Worm (Caenorhabditis elegans): ENCODE measurements around the gene R74.7.
A peak's percentile ranks its signal among the peaks of the same experiment; 100 is the strongest.

The R74.7 gene

DNA sequence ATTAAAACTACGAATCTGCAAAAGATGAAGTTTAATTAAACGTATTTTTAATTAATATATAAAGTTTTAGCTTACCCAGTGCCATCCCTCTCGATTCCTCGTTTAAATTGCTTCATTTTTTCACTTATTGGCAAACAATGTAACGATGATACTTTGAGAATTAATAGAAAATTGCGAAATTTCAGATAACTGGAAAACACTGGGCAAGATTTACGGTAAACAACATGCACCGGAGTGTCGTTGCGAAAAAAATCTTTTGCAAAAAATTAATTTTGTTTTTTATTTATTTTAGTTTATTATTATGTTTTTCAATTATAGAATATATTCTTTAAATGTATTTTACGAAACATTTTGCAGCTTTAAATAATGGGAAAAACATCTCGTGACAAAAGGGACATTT is at the start of gene R74.7, which contains the start of gene pelo-1 (continued):
- TF ChIP-seq ztf-11 (tag; optimal IDR thresholded peaks at IDR 0.05) = no peak
- TF ChIP-seq C16A3.4 (tag; optimal IDR thresholded peaks at IDR 0.05) = no peak
- peak; percentile 29 for TF ChIP-seq blmp-1 (tag; optimal IDR thresholded peaks at IDR 0.05)
- TF ChIP-seq nhr-85 (tag) = no peak
- no peak for TF ChIP-seq ceh-63 (GFP tag; optimal IDR thresholded peaks at IDR 0.05)
- no peak for TF ChIP-seq mef-2 (tag; optimal IDR thresholded peaks at IDR 0.05)
- TF ChIP-seq skn-1 (tag; optimal IDR thresholded peaks at IDR 0.05) = peak; percentile 79
- peak in 1 of 2 experiments; percentile 66 for TF ChIP-seq lsy-2 (tag; optimal IDR thresholded peaks at IDR 0.05)
- no peak for TF ChIP-seq alr-1 (tag; optimal IDR thresholded peaks at IDR 0.05; ENCODE audit: borderline replicate concordance)
- no peak for TF ChIP-seq nhr-76 (tag; optimal IDR thresholded peaks at IDR 0.05)
- TF ChIP-seq nhr-77 (tag; optimal IDR thresholded peaks at IDR 0.05) = no peak
- TF ChIP-seq fkh-10 (GFP tag; optimal IDR thresholded peaks at IDR 0.05) = no peak
- peak in 1 of 2 experiments; percentile 47 for TF ChIP-seq lin-35 (GFP tag; optimal IDR thresholded peaks at IDR 0.05)
- TF ChIP-seq xbp-1 (tag; optimal IDR thresholded peaks at IDR 0.05) = no peak
- TF ChIP-seq ces-1 (GFP tag; optimal IDR thresholded peaks at IDR 0.05) = no peak
- no peak for TF ChIP-seq dsc-1 (tag; optimal IDR thresholded peaks at IDR 0.05)
- TF ChIP-seq nhr-20 (tag; optimal IDR thresholded peaks at IDR 0.05) = peak; percentile 1
- no peak for TF ChIP-seq unc-86 (tag; optimal IDR thresholded peaks at IDR 0.05)
- no peak for TF ChIP-seq elt-2 (tag; optimal IDR thresholded peaks at IDR 0.05)
- peak; percentile 41 for TF ChIP-seq nhr-71 (tag; optimal IDR thresholded peaks at IDR 0.05)
- no peak for TF ChIP-seq pqm-1 (tag; optimal IDR thresholded peaks at IDR 0.05)
- TF ChIP-seq vab-15 (tag; optimal IDR thresholded peaks at IDR 0.05) = no peak
- TF ChIP-seq ceh-90 (tag; optimal IDR thresholded peaks at IDR 0.05) = no peak
- TF ChIP-seq tbx-2 (tag; optimal IDR thresholded peaks at IDR 0.05) = no peak
- no peak for TF ChIP-seq C04F5.9 (tag; optimal IDR thresholded peaks at IDR 0.05)
- no peak for TF ChIP-seq sox-4 (tag; optimal IDR thresholded peaks at IDR 0.05)
- no peak for TF ChIP-seq zag-1 (tag; optimal IDR thresholded peaks at IDR 0.05)
- no peak for TF ChIP-seq aha-1 (tag; optimal IDR thresholded peaks at IDR 0.05)
- no peak for TF ChIP-seq nhr-90 (tag; optimal IDR thresholded peaks at IDR 0.05; ENCODE audit: poor library complexity)
- no peak for TF ChIP-seq mdl-1 (tag; optimal IDR thresholded peaks at IDR 0.05)
- TF ChIP-seq fkh-8 (tag; optimal IDR thresholded peaks at IDR 0.05) = peak; percentile 36

DNA sequence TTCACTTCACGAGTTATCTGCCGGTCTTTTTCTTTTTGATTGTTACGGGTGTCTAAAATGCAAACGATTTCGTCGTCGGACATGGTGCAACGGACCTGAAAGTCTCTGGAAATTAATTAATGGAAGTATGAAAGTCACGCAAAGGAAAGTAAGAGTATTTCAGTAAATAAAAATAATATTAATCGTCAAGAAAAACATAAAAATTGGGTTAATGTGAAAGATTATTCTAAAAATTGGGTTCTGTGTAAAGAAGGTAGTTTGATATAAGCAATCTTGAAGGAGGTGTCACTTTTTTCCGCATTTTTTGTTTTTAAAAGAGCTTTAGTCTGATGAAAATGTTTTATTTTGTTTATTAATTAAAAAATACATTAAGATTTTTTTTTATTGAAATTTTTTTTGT is 46.9 kb upstream of the R74.7 start, which contains the start of gene C16C10.9:
Gene C16C10.9, minus strand, starts transcription at position 101 of the 400 bp plus-strand sequence.
- TF ChIP-seq C34B4.2 (tag; optimal IDR thresholded peaks at IDR 0.05) (no peak), swsn-7 (tag; optimal IDR thresholded peaks at IDR 0.05) (no peak), lin-14 (GFP tag; optimal IDR thresholded peaks at IDR 0.05) (no peak), vab-15 (tag; optimal IDR thresholded peaks at IDR 0.05) (no peak), nhr-85 (tag) (no peak), elt-2 (tag; optimal IDR thresholded peaks at IDR 0.05) (no peak), ama-1 (optimal IDR thresholded peaks at IDR 0.05) (no peak), isw-1 (GFP tag; IDR thresholded peaks at IDR 0.05) (no peak), nhr-237 (tag; optimal IDR thresholded peaks at IDR 0.05) (no peak), nhr-28 (tag; optimal IDR thresholded peaks at IDR 0.05) (no peak), sox-4 (tag; optimal IDR thresholded peaks at IDR 0.05) (no peak), irx-1 (tag; optimal IDR thresholded peaks at IDR 0.05) (no peak), unc-30 (tag; optimal IDR thresholded peaks at IDR 0.05) (no peak), grh-1 (GFP tag; IDR thresholded peaks at IDR 0.05) (no peak), skn-1 (tag; optimal IDR thresholded peaks at IDR 0.05) (no peak), unc-98 (GFP tag; IDR thresholded peaks at IDR 0.05) (no peak), pqm-1 (tag; optimal IDR thresholded peaks at IDR 0.05) (no peak), zip-4 (GFP tag; optimal IDR thresholded peaks at IDR 0.05) (no peak), efl-1 (optimal IDR thresholded peaks at IDR 0.05) (no peak), efl-1 (GFP tag; optimal IDR thresholded peaks at IDR 0.05 in 1 of 2) (no peak)

All from whole organism, L1 larva.